Fruit fly (Drosophila melanogaster) ovary, adult (tissue): ENCODE results near the gene CG13994.
A peak's percentile ranks its signal among the peaks of the same experiment; 100 is the strongest.

Source experiments
- CG17801 ChIP-seq: fragments of 200-800 bp; optimal IDR thresholded peaks from 2 replicates; lab custom pipeline; 2019; ENCODE audit warnings: missing biosample characterization, mild to moderate bottlenecking, missing genetic modification characterization, moderate library complexity; ENCODE audit not compliant: partially characterized antibody

The CG13994 gene

dm6 chr2L:6046865-6047264 lies 15.9 kb upstream of the CG13994 start:
- TF ChIP-seq CG17801 (GFP tag; lab: Kevin White, UChicago): no peak

- TF ChIP-seq CG17801 (GFP tag; lab: Kevin White, UChicago): peak; percentile 75
Measured at dm6 chr2L:6047528-6048160, 15.1 kb upstream of the CG13994 start, which contains the start of gene IPIP. TSS of gene IPIP (plus strand) at chr2L:6048002.

- TF ChIP-seq CG17801 (GFP tag; lab: Kevin White, UChicago): no peak
Measured at dm6 chr2L:6048542-6048941, 14.2 kb upstream of the CG13994 start, which contains the start of the genes CG34179 and slmo. TSS of gene CG34179 (minus strand) at chr2L:6048706. TSS of gene slmo (minus strand) at chr2L:6048706.

dm6 chr2L:6050575-6050974 lies 12.2 kb upstream of the CG13994 start, which contains the start of gene CG9135:
TSS of gene CG9135 (plus strand) at chr2L:6050800.
- no peak for TF ChIP-seq CG17801 (GFP tag; lab: Kevin White, UChicago)

- peak; percentile 96 for TF ChIP-seq CG17801 (GFP tag; lab: Kevin White, UChicago)
Measured at dm6 chr2L:6051212-6051621, 11.6 kb upstream of the CG13994 start.

dm6 chr2L:6053874-6054469 lies 8.8 kb upstream of the CG13994 start, which contains the start of gene CG13995:
TSS of gene CG13995 (plus strand) at chr2L:6054302.
- no peak for TF ChIP-seq CG17801 (GFP tag; lab: Kevin White, UChicago)

- TF ChIP-seq CG17801 (GFP tag; lab: Kevin White, UChicago): no peak
Measured at dm6 chr2L:6060210-6060609, 2.6 kb upstream of the CG13994 start, which contains the start of gene CG34180. TSS of gene CG34180 (plus strand) at chr2L:6060510.

- TF ChIP-seq CG17801 (GFP tag; lab: Kevin White, UChicago): peak; percentile 99
Measured at dm6 chr2L:6065823-6066222, 3.0 kb downstream of the CG13994 start, which contains the start of the genes Fbw5 and CG9147. TSS of gene Fbw5 (minus strand) at chr2L:6065953. TSS of gene CG9147 (plus strand) at chr2L:6065997.

- no peak for TF ChIP-seq CG17801 (GFP tag; lab: Kevin White, UChicago)
Measured at dm6 chr2L:6068544-6069251, 5.9 kb downstream of the CG13994 start, which contains the start of the genes CG9150 and Pfdn1. TSS of gene CG9150 (minus strand) at chr2L:6068594. TSS of gene Pfdn1 (plus strand) at chr2L:6069079.

dm6 chr2L:6070656-6071231 lies 8.0 kb downstream of the CG13994 start, which contains the start of the genes CG9154 and Kr-h2:
TSS of gene CG9154 (minus strand) at chr2L:6070686.
TSS of gene Kr-h2 (plus strand) at chr2L:6070990.
- TF ChIP-seq CG17801 (GFP tag; lab: Kevin White, UChicago): no peak

- TF ChIP-seq CG17801 (GFP tag; lab: Kevin White, UChicago): no peak
Measured at dm6 chr2L:6072124-6072523, 9.3 kb downstream of the CG13994 start.

dm6 chr2L:6073894-6074293 lies 11.1 kb downstream of the CG13994 start:
- no peak for TF ChIP-seq CG17801 (GFP tag; lab: Kevin White, UChicago)

- no peak for TF ChIP-seq CG17801 (GFP tag; lab: Kevin White, UChicago)
Measured at dm6 chr2L:6074314-6074713, 11.5 kb downstream of the CG13994 start.

dm6 chr2L:6075345-6075744 lies 12.6 kb downstream of the CG13994 start:
- TF ChIP-seq CG17801 (GFP tag; lab: Kevin White, UChicago): no peak
